Worm (Caenorhabditis elegans) whole organism, L3 larva: Measurements from ENCODE around the gene ugt-62.

Experiments used
- ZK546.5 ChIP-seq: sonication (generic microtip); optimal IDR thresholded peaks from 2 replicates; lab custom pipeline; 2017; ENCODE audit warnings: missing biosample characterization, missing genetic modification characterization
- ceh-16 ChIP-seq: sonication (generic microtip); optimal IDR thresholded peaks from 2 replicates; lab custom pipeline; 2017; ENCODE audit warnings: missing biosample characterization, missing genetic modification characterization
- daf-12 ChIP-seq: fragments of 150-350 bp; optimal IDR thresholded peaks from 2 replicates; lab custom pipeline; 2014; ENCODE audit warnings: missing biosample characterization, missing genetic modification reagents, missing genetic modification characterization
- fkh-10 ChIP-seq: sonication (generic microtip); optimal IDR thresholded peaks from 2 replicates; lab custom pipeline; 2017; ENCODE audit warnings: missing biosample characterization, missing genetic modification reagents, missing genetic modification characterization
- lin-15B ChIP-seq: fragments of 150-350 bp; optimal IDR thresholded peaks from 2 replicates; lab custom pipeline; 2014; ENCODE audit warnings: missing biosample characterization, missing genetic modification characterization
- lin-39 ChIP-seq: fragments of 150-350 bp; optimal IDR thresholded peaks from 2 replicates; lab custom pipeline; 2018; ENCODE audit warnings: missing biosample characterization, missing genetic modification reagents, missing genetic modification characterization
- nhr-237 ChIP-seq: fragments of 150-350 bp; optimal IDR thresholded peaks from 2 replicates; lab custom pipeline; 2014; ENCODE audit warnings: missing biosample characterization, missing genetic modification characterization
- nhr-28 ChIP-seq: fragments of 150-350 bp; optimal IDR thresholded peaks from 2 replicates; lab custom pipeline; 2014; ENCODE audit warnings: missing biosample characterization, missing genetic modification characterization
- nhr-67 ChIP-seq: fragments of 150-350 bp; optimal IDR thresholded peaks from 2 replicates; lab custom pipeline; 2014; ENCODE audit warnings: missing biosample characterization, missing genetic modification characterization
- nhr-77 ChIP-seq: fragments of 150-350 bp; optimal IDR thresholded peaks from 2 replicates; lab custom pipeline; 2014; ENCODE audit warnings: missing biosample characterization, missing genetic modification characterization
- skn-1 ChIP-seq: fragments of 150-350 bp; optimal IDR thresholded peaks from 2 replicates; lab custom pipeline; 2014; ENCODE audit warnings: missing biosample characterization, missing genetic modification characterization
- snpc-4 ChIP-seq: fragments of 150-350 bp; optimal IDR thresholded peaks from 2 replicates; lab custom pipeline; 2014; ENCODE audit warnings: missing biosample characterization, missing genetic modification characterization
- ztf-4 ChIP-seq: fragments of 150-350 bp; optimal IDR thresholded peaks from 2 replicates; lab custom pipeline; 2014; ENCODE audit warnings: missing biosample characterization, missing genetic modification characterization

ce11 chrIII:4562070-4562788, 21.8 kb upstream of the ugt-62 start, which contains the start of gene pan-1:
- no peak for TF ChIP-seq fkh-10 (GFP tag; lab: Kevin White, UChicago)
- peak; percentile 76 for TF ChIP-seq lin-39 (tag; lab: Kevin White, UChicago)
- peak; percentile 53 for TF ChIP-seq snpc-4 (tag; lab: Kevin White, UChicago)
- TF ChIP-seq nhr-28, result no peak
- TF ChIP-seq ZK546.5, result no peak
- TF ChIP-seq ceh-16, result no peak
- TF ChIP-seq nhr-67 (tag; lab: Kevin White, UChicago), result no peak
- no peak for TF ChIP-seq nhr-77 (tag; lab: Kevin White, UChicago)
- no peak for TF ChIP-seq lin-15B
- no peak for TF ChIP-seq nhr-237
- TF ChIP-seq ztf-4, result no peak
- TF ChIP-seq skn-1 (tag; lab: Kevin White, UChicago), result no peak
- TF ChIP-seq daf-12 (tag; lab: Kevin White, UChicago), result no peak
